Fruit fly (Drosophila melanogaster): Measurements from ENCODE around the gene Gr22e.

dm6 chr2L:1743800-1744199 is 40.1 kb upstream of the Gr22e start:
- TF ChIP-seq CG7045 (GFP tag; optimal IDR thresholded peaks at IDR 0.05) = no peak
- TF ChIP-seq Mnt (GFP tag; optimal IDR thresholded peaks at IDR 0.05) = no peak
- no peak for TF ChIP-seq Clk (GFP tag; optimal IDR thresholded peaks at IDR 0.05)
- TF ChIP-seq CG11617 (GFP tag; optimal IDR thresholded peaks at IDR 0.05) = no peak
- TF ChIP-seq pad (GFP tag; optimal IDR thresholded peaks at IDR 0.05) = no peak
- TF ChIP-seq CG14711 (tag; optimal IDR thresholded peaks at IDR 0.05) = no peak
- TF ChIP-seq CG33017 (tag; optimal IDR thresholded peaks at IDR 0.05) = no peak
- TF ChIP-seq bab1 (GFP tag; optimal IDR thresholded peaks at IDR 0.05) = no peak
- no peak for TF ChIP-seq CG7101 (tag; optimal IDR thresholded peaks at IDR 0.05)
- TF ChIP-seq kay (GFP tag; ENCODE audit: borderline replicate concordance) = peak; percentile 66
- TF ChIP-seq cic (GFP tag; optimal IDR thresholded peaks at IDR 0.05) = no peak
- no peak for TF ChIP-seq CG1620 (GFP tag; optimal IDR thresholded peaks at IDR 0.05)
- no peak for TF ChIP-seq CG5204 (GFP tag; optimal IDR thresholded peaks at IDR 0.05)
- TF ChIP-seq Crg-1 (GFP tag; optimal IDR thresholded peaks at IDR 0.05) = no peak
